Worm (Caenorhabditis elegans) whole organism, young adult: Measurements from ENCODE around the gene B0218.5.

Experiments used
- B0035.1 ChIP-seq: sonication (generic microtip); optimal IDR thresholded peaks from 2 replicates; lab custom pipeline; 2016; ENCODE audit warnings: missing genetic modification characterization, mild to moderate bottlenecking, missing compliant biosample characterization, missing genotype, missing genetic modification reagents
- B0261.1 ChIP-seq: sonication (generic microtip); optimal IDR thresholded peaks from 2 replicates; lab custom pipeline; 2016; ENCODE audit warnings: mild to moderate bottlenecking, missing genetic modification characterization, moderate library complexity, missing compliant biosample characterization
- B0336.3 ChIP-seq: fragments of 200-800 bp; sonication (Bioruptor generic); IDR thresholded peaks from 2 replicates; pipeline ENCODE4 v1.3.6; 2022; ENCODE audit warnings: missing genetic modification characterization, missing compliant biosample characterization
- C17E4.6 ChIP-seq: fragments of 200-800 bp; sonication (Bioruptor generic); IDR thresholded peaks from 2 replicates; pipeline ENCODE4 v1.3.6; 2022; ENCODE audit warnings: missing genetic modification reagents, missing genetic modification characterization, missing compliant biosample characterization
- F37B4.10 ChIP-seq: fragments of 200-800 bp; sonication (Bioruptor generic); IDR thresholded peaks from 2 replicates; pipeline ENCODE4 v1.3.6; 2022; ENCODE audit warnings: missing genetic modification characterization, missing compliant biosample characterization
- F39B2.1 ChIP-seq: fragments of 200-800 bp; sonication (Bioruptor generic); IDR thresholded peaks from 2 replicates; pipeline ENCODE4 v1.3.6; 2022; ENCODE audit warnings: missing genetic modification reagents, missing genetic modification characterization, missing compliant biosample characterization
- F49E8.2 ChIP-seq: sonication (generic microtip); optimal IDR thresholded peaks from 3 replicates; lab custom pipeline; 2017; ENCODE audit warnings: missing genetic modification characterization, mild to moderate bottlenecking, missing compliant biosample characterization, antibody characterized with exemption, moderate library complexity; ENCODE audit not compliant: insufficient read depth
- akir-1 ChIP-seq: fragments of 200-800 bp; sonication (Bioruptor generic); optimal IDR thresholded peaks from 2 replicates; lab custom pipeline; 2018; ENCODE audit warnings: mild to moderate bottlenecking, missing genetic modification characterization, moderate library complexity, missing compliant biosample characterization
- atf-7 ChIP-seq: sonication (generic microtip); optimal IDR thresholded peaks from 2 replicates; lab custom pipeline; 2017; ENCODE audit warnings: mild to moderate bottlenecking, missing genetic modification characterization, missing compliant biosample characterization
- athp-1 ChIP-seq: sonication (generic microtip); optimal IDR thresholded peaks from 2 replicates; lab custom pipeline; 2017; ENCODE audit warnings: mild to moderate bottlenecking, missing genetic modification characterization, missing compliant biosample characterization
- attf-3 ChIP-seq: fragments of 200-800 bp; sonication (Bioruptor generic); conservative IDR thresholded peaks from 2 replicates; pipeline ENCODE4 v1.3.6; 2022; ENCODE audit warnings: missing genetic modification reagents, missing genetic modification characterization, missing compliant biosample characterization
- bed-1 ChIP-seq: fragments of 200-800 bp; sonication (Bioruptor generic); IDR thresholded peaks from 2 replicates; pipeline ENCODE4 v1.3.6; 2022; ENCODE audit warnings: missing genetic modification reagents, missing genetic modification characterization, missing compliant biosample characterization
- cebp-1 ChIP-seq, 2 experiments: fragments of 200-800 bp in 1 of 2; sonication (Bioruptor generic) in 1 of 2; sonication (generic microtip) in 1 of 2; IDR thresholded peaks in 1 of 2; optimal IDR thresholded peaks in 1 of 2; 2 replicates each; pipeline versions ENCODE4 v1.3.6 to Lab custom; 2017 to 2022; ENCODE audit warnings: missing compliant biosample characterization in 2 of 2, missing genetic modification characterization in 2 of 2, mild to moderate bottlenecking in 1 of 2, missing genetic modification reagents in 1 of 2, moderate library complexity in 1 of 2
- cebp-2 ChIP-seq: fragments of 200-800 bp; sonication (Bioruptor generic); IDR thresholded peaks from 2 replicates; pipeline ENCODE4 v1.3.6; 2022; ENCODE audit warnings: missing genetic modification characterization, missing compliant biosample characterization
- ceh-40 ChIP-seq: fragments of 200-800 bp; sonication (Bioruptor generic); IDR thresholded peaks from 2 replicates; pipeline ENCODE4 v1.3.6; 2022; ENCODE audit warnings: missing genetic modification characterization, missing compliant biosample characterization
- dox-1 ChIP-seq: fragments of 200-800 bp; sonication (Bioruptor generic); IDR thresholded peaks from 2 replicates; pipeline ENCODE4 v1.3.6; 2022; ENCODE audit warnings: missing genetic modification reagents, missing genetic modification characterization, missing compliant biosample characterization
- dpff-1 ChIP-seq: sonication (generic microtip); optimal IDR thresholded peaks from 2 replicates; lab custom pipeline; 2017; ENCODE audit warnings: mild to moderate bottlenecking, missing genetic modification characterization, missing compliant biosample characterization
- dpl-1 ChIP-seq: fragments of 150-350 bp; optimal IDR thresholded peaks from 2 replicates; lab custom pipeline; 2014; ENCODE audit warnings: missing biosample characterization, missing genetic modification reagents, missing genetic modification characterization
- him-1 ChIP-seq: sonication (generic microtip); optimal IDR thresholded peaks from 2 replicates; lab custom pipeline; 2016; ENCODE audit warnings: missing genotype, missing genetic modification reagents, missing genetic modification characterization, missing compliant biosample characterization
- hmg-1.2 ChIP-seq: fragments of 200-800 bp; sonication (Bioruptor generic); IDR thresholded peaks from 2 replicates; pipeline ENCODE4 v1.3.6; 2022; ENCODE audit warnings: missing genetic modification reagents, missing genetic modification characterization, missing compliant biosample characterization
- hsf-1 ChIP-seq: fragments of 200-800 bp; sonication (Bioruptor generic); IDR thresholded peaks from 2 replicates; pipeline ENCODE4 v1.3.6; 2022; ENCODE audit warnings: missing genetic modification reagents, missing genetic modification characterization, missing compliant biosample characterization
- lag-1 ChIP-seq: fragments of 200-800 bp; sonication (Bioruptor generic); IDR thresholded peaks from 2 replicates; pipeline ENCODE4 v1.3.6; 2022; ENCODE audit warnings: missing genetic modification reagents, missing genetic modification characterization, missing compliant biosample characterization
- let-526 ChIP-seq: fragments of 200-800 bp; sonication (Bioruptor generic); IDR thresholded peaks from 2 replicates; pipeline ENCODE4 v1.3.6; 2022; ENCODE audit warnings: missing genetic modification reagents, missing genetic modification characterization, missing compliant biosample characterization
- let-607 ChIP-seq, 2 experiments: fragments of 200-800 bp in 1 of 2; sonication (Bioruptor generic) in 1 of 2; sonication (generic microtip) in 1 of 2; optimal IDR thresholded peaks; 2 replicates each; lab custom pipeline; 2016 to 2018; ENCODE audit warnings: mild to moderate bottlenecking in 2 of 2, missing compliant biosample characterization in 2 of 2, missing genetic modification characterization in 2 of 2, moderate library complexity in 2 of 2, missing genotype in 1 of 2
- lsl-1 ChIP-seq: fragments of 200-800 bp; sonication (Bioruptor generic); optimal IDR thresholded peaks from 2 replicates; lab custom pipeline; 2018; ENCODE audit warnings: mild to moderate bottlenecking, missing genetic modification characterization, moderate library complexity, missing compliant biosample characterization
- mel-28 ChIP-seq: sonication (generic microtip); optimal IDR thresholded peaks from 2 replicates; lab custom pipeline; 2016; ENCODE audit warnings: borderline replicate concordance, mild to moderate bottlenecking, missing genetic modification characterization, missing compliant biosample characterization
- nfyb-1 ChIP-seq: fragments of 200-800 bp; sonication (Bioruptor generic); IDR thresholded peaks from 2 replicates; pipeline ENCODE4 v1.3.6; 2022; ENCODE audit warnings: missing genetic modification reagents, missing genetic modification characterization, missing compliant biosample characterization
- nhr-179 ChIP-seq: sonication (generic microtip); optimal IDR thresholded peaks from 2 replicates; lab custom pipeline; 2016; ENCODE audit warnings: mild to moderate bottlenecking, missing genetic modification characterization, missing compliant biosample characterization
- nhr-80 ChIP-seq: sonication (generic microtip); optimal IDR thresholded peaks from 2 replicates; lab custom pipeline; 2016; ENCODE audit warnings: missing genetic modification characterization, missing compliant biosample characterization
- nhr-90 ChIP-seq: sonication (generic microtip); optimal IDR thresholded peaks from 2 replicates; lab custom pipeline; 2016; ENCODE audit warnings: missing genotype, mild to moderate bottlenecking, missing genetic modification characterization, missing compliant biosample characterization
- rec-8 ChIP-seq, 2 experiments: sonication (generic microtip); optimal IDR thresholded peaks; 2 replicates each; lab custom pipeline; 2016; ENCODE audit warnings: mild to moderate bottlenecking in 2 of 2, missing genetic modification characterization in 2 of 2, missing genetic modification reagents in 2 of 2, missing genotype in 2 of 2, missing biosample characterization in 1 of 2, missing compliant biosample characterization in 1 of 2, moderate library complexity in 1 of 2
- sea-2 ChIP-seq: fragments of 200-800 bp; sonication (Bioruptor generic); IDR thresholded peaks from 2 replicates; pipeline ENCODE4 v1.3.6; 2022; ENCODE audit warnings: missing genetic modification characterization, missing compliant biosample characterization
- snpc-4 ChIP-seq, 5 experiments: fragments of 150-350 bp in 1 of 5; sonication (generic microtip) in 4 of 5; optimal IDR thresholded peaks; 2 replicates each; lab custom pipeline; 2014 to 2018; ENCODE audit warnings: missing genetic modification characterization in 5 of 5, missing biosample characterization in 3 of 5, antibody characterized with exemption in 2 of 5, mild to moderate bottlenecking in 2 of 5, missing compliant biosample characterization in 2 of 5, missing genotype in 2 of 5, moderate library complexity in 2 of 5, missing genetic modification reagents in 1 of 5
- tbp1 ChIP-seq: fragments of 200-800 bp; sonication (Bioruptor generic); optimal IDR thresholded peaks from 2 replicates; lab custom pipeline; 2018; ENCODE audit warnings: mild to moderate bottlenecking, missing genetic modification characterization, missing compliant biosample characterization
- unc-62 ChIP-seq: fragments of 150-350 bp; optimal IDR thresholded peaks from 2 replicates; lab custom pipeline; 2014; ENCODE audit warnings: missing biosample characterization, missing genetic modification reagents, missing genetic modification characterization
- ztf-22 ChIP-seq: fragments of 200-800 bp; sonication (Bioruptor generic); optimal IDR thresholded peaks from 2 replicates; lab custom pipeline; 2018; ENCODE audit warnings: mild to moderate bottlenecking, missing genetic modification characterization, moderate library complexity, missing compliant biosample characterization

Gene B0218.5

ce11 chrIV:8159087-8159486 lies 2.0 kb upstream of the B0218.5 start, which contains the start of gene faah-1:
TSS of gene faah-1 (plus strand) at chrIV:8159387.
- no peak for TF ChIP-seq him-1 (tag; lab: Kevin White, UChicago)
- TF ChIP-seq, all 124 proteins: peak for 0

- peak; percentile 20 for TF ChIP-seq nhr-90 (tag; lab: Kevin White, UChicago)
- TF ChIP-seq dpff-1 = no peak
- TF ChIP-seq, all 124 proteins: peak for 1
Observed at ce11 chrIV:8154966-8155365, 2.1 kb downstream of the B0218.5 start.

ce11 chrIV:8153163-8153562 lies 3.9 kb downstream of the B0218.5 start:
- TF ChIP-seq hmg-1.2 (GFP tag; lab: Robert Waterston, UW) (0 out of 2 replicates have a peak, but pooled peaks have one; percentile 10), bed-1 (GFP tag; lab: Robert Waterston, UW) (no peak)

- TF ChIP-seq ceh-40 (GFP tag; lab: Robert Waterston, UW) = no peak
- TF ChIP-seq nhr-80 (tag; lab: Kevin White, UChicago) = peak; percentile 16
- no peak for TF ChIP-seq let-526
- TF ChIP-seq cebp-2 (GFP tag; lab: Robert Waterston, UW) = no peak
- no peak for TF ChIP-seq sea-2 (GFP tag; lab: Robert Waterston, UW)
- TF ChIP-seq F37B4.10 = no peak
- TF ChIP-seq athp-1 (tag; lab: Kevin White, UChicago) = no peak
- no peak for TF ChIP-seq akir-1 (GFP tag; lab: Kevin White, UChicago)
- no peak for TF ChIP-seq lsl-1 (GFP tag; lab: Kevin White, UChicago)
- TF ChIP-seq nfyb-1 = 0 out of 2 replicates have a peak, but pooled peaks have one; percentile 13
- TF ChIP-seq, all 124 proteins: peak for 2
Observed at ce11 chrIV:8152688-8153087, 4.4 kb downstream of the B0218.5 start.

- TF ChIP-seq dpl-1 (GFP tag; lab: Kevin White, UChicago) (no peak), F37B4.10 (no peak), lag-1 (no peak), attf-3 (GFP tag; lab: Robert Waterston, UW) (no peak), unc-62 (GFP tag; lab: Kevin White, UChicago) (no peak), hsf-1 (GFP tag; lab: Robert Waterston, UW) (no peak), B0261.1 (no peak), C17E4.6 (GFP tag; lab: Robert Waterston, UW) (no peak), F39B2.1 (GFP tag; lab: Robert Waterston, UW) (no peak), let-607 (tag; optimal IDR thresholded peaks at IDR 0.05; lab: Kevin White, UChicago) (no peak), nhr-179 (tag; lab: Kevin White, UChicago) (no peak), F49E8.2 (tag; lab: Kevin White, UChicago) (no peak), mel-28 (tag; lab: Kevin White, UChicago) (no peak)
- TF ChIP-seq, all 124 proteins: peak for 0
Observed at ce11 chrIV:8152145-8152544, 4.9 kb downstream of the B0218.5 start, which contains the start of gene faah-2. TSS of gene faah-2 (plus strand) at chrIV:8152445.

- TF ChIP-seq cebp-1 (GFP tag; IDR thresholded peaks at IDR 0.05; lab: Robert Waterston, UW) (no peak), cebp-1 (tag; optimal IDR thresholded peaks at IDR 0.05; lab: Kevin White, UChicago) (peak; percentile 65), atf-7 (peak; percentile 3), dox-1 (GFP tag; lab: Robert Waterston, UW) (peak; percentile 34; the same call in 1 of the 2 replicates), tbp1 (peak; percentile 2), unc-62 (GFP tag; lab: Kevin White, UChicago) (peak; percentile 84), ztf-22 (peak; percentile 32), nhr-80 (tag; lab: Kevin White, UChicago) (peak; percentile 78), B0336.3 (GFP tag; lab: Robert Waterston, UW) (no peak), rec-8 (tag; optimal IDR thresholded peaks at IDR 0.05; lab: Kevin White, UChicago) (no peak), B0035.1 (tag; lab: Kevin White, UChicago) (no peak), snpc-4 (GFP tag; optimal IDR thresholded peaks at IDR 0.05; lab: Kevin White, UChicago) (no peak), snpc-4 (tag; optimal IDR thresholded peaks at IDR 0.05; lab: Kevin White, UChicago) (peak in 1 of 4 experiments; percentile 13)
Observed at ce11 chrIV:8151721-8152120, 5.3 kb downstream of the B0218.5 start.
